Worm (Caenorhabditis elegans) whole organism, L4 larva: Measurements from ENCODE around the gene ZC262.7.

ENCODE experiments used
- D1046.2 ChIP-seq: fragments of 200-800 bp; sonication (Bioruptor generic); IDR thresholded peaks from 2 replicates; pipeline ENCODE4 v1.3.6; 2022; ENCODE audit warnings: missing genetic modification characterization, missing compliant biosample characterization
- F44E2.7 ChIP-seq: fragments of 200-800 bp; sonication (Bioruptor generic); IDR thresholded peaks from 2 replicates; pipeline ENCODE4 v2.1.2; 2022; ENCODE audit warnings: missing genetic modification characterization, missing compliant biosample characterization
- T26A8.4 ChIP-seq: fragments of 200-800 bp; sonication (Bioruptor generic); IDR thresholded peaks from 2 replicates; pipeline ENCODE4 v1.3.6; 2022; ENCODE audit warnings: missing genetic modification characterization, missing compliant biosample characterization
- Y5F2A.4 ChIP-seq: fragments of 200-800 bp; sonication (Bioruptor generic); optimal IDR thresholded peaks from 2 replicates; lab custom pipeline; 2018; ENCODE audit warnings: mild to moderate bottlenecking, missing genetic modification characterization, missing compliant biosample characterization
- Y75B8A.6 ChIP-seq: fragments of 200-800 bp; sonication (Bioruptor generic); IDR thresholded peaks from 2 replicates; pipeline ENCODE4 v1.3.6; 2022; ENCODE audit warnings: missing genetic modification reagents, missing genetic modification characterization, missing compliant biosample characterization
- aha-1 ChIP-seq: fragments of 150-350 bp; peaks from one replicate; lab custom pipeline; 2014; ENCODE audit warnings: missing biosample characterization, missing genetic modification characterization
- attf-4 ChIP-seq: sonication (generic microtip); optimal IDR thresholded peaks from 3 replicates; lab custom pipeline; 2017; ENCODE audit warnings: missing biosample characterization, missing genetic modification characterization
- ceh-20 ChIP-seq: fragments of 200-800 bp; sonication (Bioruptor generic); IDR thresholded peaks from 2 replicates; pipeline ENCODE4 v1.3.6; 2022; ENCODE audit warnings: missing genetic modification reagents, missing genetic modification characterization, missing compliant biosample characterization
- ceh-28 ChIP-seq: fragments of 150-350 bp; optimal IDR thresholded peaks from 2 replicates; lab custom pipeline; 2014; ENCODE audit warnings: missing biosample characterization, missing genetic modification reagents, missing genetic modification characterization
- ceh-32 ChIP-seq: sonication (generic microtip); optimal IDR thresholded peaks from 2 replicates; lab custom pipeline; 2016; ENCODE audit warnings: mild to moderate bottlenecking, missing genetic modification characterization, missing compliant biosample characterization; ENCODE audit not compliant: poor library complexity
- ctbp-1 ChIP-seq: fragments of 200-800 bp; sonication (Bioruptor generic); IDR thresholded peaks from 2 replicates; pipeline ENCODE4 v1.3.6; 2022; ENCODE audit warnings: missing genetic modification reagents, missing genetic modification characterization, missing compliant biosample characterization
- daf-19 ChIP-seq: fragments of 200-800 bp; sonication (Bioruptor generic); conservative IDR thresholded peaks from 2 replicates; pipeline ENCODE4 v1.3.6; 2022; ENCODE audit warnings: missing genetic modification characterization, missing compliant biosample characterization
- daf-8 ChIP-seq: fragments of 200-800 bp; sonication (Bioruptor generic); IDR thresholded peaks from 2 replicates; pipeline ENCODE4 v1.3.6; 2022; ENCODE audit warnings: missing genetic modification characterization, missing compliant biosample characterization
- dmd-6 ChIP-seq: fragments of 200-800 bp; sonication (Bioruptor generic); IDR thresholded peaks from 2 replicates; pipeline ENCODE4 v1.3.6; 2022; ENCODE audit warnings: missing genetic modification reagents, missing genetic modification characterization, missing compliant biosample characterization
- dmd-9 ChIP-seq: fragments of 200-800 bp; sonication (Bioruptor generic); IDR thresholded peaks from 2 replicates; pipeline ENCODE4 v1.3.6; 2022; ENCODE audit warnings: missing genetic modification reagents, missing genetic modification characterization, missing compliant biosample characterization
- dve-1 ChIP-seq: sonication (generic microtip); optimal IDR thresholded peaks from 2 replicates; lab custom pipeline; 2017; ENCODE audit warnings: antibody characterized with exemption, mild to moderate bottlenecking, missing genetic modification characterization, missing compliant biosample characterization; ENCODE audit not compliant: insufficient read depth
- egl-43 ChIP-seq: fragments of 200-800 bp; sonication (Bioruptor generic); IDR thresholded peaks from 2 replicates; pipeline ENCODE4 v1.3.6; 2022; ENCODE audit warnings: missing genetic modification reagents, missing genetic modification characterization, missing compliant biosample characterization
- fos-1 ChIP-seq: fragments of 150-350 bp; optimal IDR thresholded peaks from 2 replicates; lab custom pipeline; 2014; ENCODE audit warnings: missing biosample characterization, missing genetic modification characterization
- hif-1 ChIP-seq, 2 experiments: sonication (generic microtip); optimal IDR thresholded peaks; 2 replicates each; lab custom pipeline; 2016 to 2017; ENCODE audit warnings: missing compliant biosample characterization in 2 of 2, missing genetic modification characterization in 2 of 2, missing genetic modification reagents in 2 of 2, missing genotype in 2 of 2, mild to moderate bottlenecking in 1 of 2
- hlh-11 ChIP-seq: fragments of 200-800 bp; sonication (Bioruptor generic); optimal IDR thresholded peaks from 2 replicates; lab custom pipeline; 2018; ENCODE audit warnings: mild to moderate bottlenecking, missing genetic modification characterization, missing compliant biosample characterization
- hlh-30 ChIP-seq: sonication (generic microtip); optimal IDR thresholded peaks from 2 replicates; lab custom pipeline; 2017; ENCODE audit warnings: antibody characterized with exemption, mild to moderate bottlenecking, missing genetic modification characterization, missing compliant biosample characterization; ENCODE audit not compliant: insufficient read depth
- hmg-1.1 ChIP-seq: fragments of 200-800 bp; sonication (Bioruptor generic); IDR thresholded peaks from 2 replicates; pipeline ENCODE4 v1.3.6; 2022; ENCODE audit warnings: missing genetic modification reagents, missing genetic modification characterization, missing compliant biosample characterization
- lin-13 ChIP-seq: fragments of 150-350 bp; optimal IDR thresholded peaks from 2 replicates; lab custom pipeline; 2014; ENCODE audit warnings: missing biosample characterization, missing genetic modification reagents, missing genetic modification characterization
- lin-15B ChIP-seq: fragments of 150-350 bp; sonication (generic microtip); optimal IDR thresholded peaks from 3 replicates; lab custom pipeline; 2014; ENCODE audit warnings: missing biosample characterization, missing genetic modification characterization
- lin-29 ChIP-seq: fragments of 200-800 bp; sonication (Bioruptor generic); IDR thresholded peaks from 2 replicates; pipeline ENCODE4 v1.3.6; 2022; ENCODE audit warnings: missing genetic modification reagents, missing genetic modification characterization, missing compliant biosample characterization
- lin-38 ChIP-seq: fragments of 200-800 bp; sonication (Bioruptor generic); IDR thresholded peaks from 2 replicates; pipeline ENCODE4 v1.3.6; 2022; ENCODE audit warnings: missing genetic modification reagents, missing genetic modification characterization, missing compliant biosample characterization
- lsy-2 ChIP-seq, 2 experiments: fragments of 150-350 bp in 1 of 2; sonication (generic microtip) in 1 of 2; optimal IDR thresholded peaks; 2 replicates each; lab custom pipeline; 2014 to 2017; ENCODE audit warnings: missing biosample characterization in 2 of 2, missing genetic modification characterization in 2 of 2
- madf-9 ChIP-seq: fragments of 200-800 bp; sonication (Bioruptor generic); conservative IDR thresholded peaks from 2 replicates; pipeline ENCODE4 v1.3.6; 2022; ENCODE audit warnings: missing genetic modification reagents, missing genetic modification characterization, missing compliant biosample characterization
- mdl-1 ChIP-seq, 2 experiments: fragments of 150-350 bp in 1 of 2; sonication (generic microtip) in 1 of 2; optimal IDR thresholded peaks; 2 replicates each; lab custom pipeline; 2014 to 2017; ENCODE audit warnings: missing biosample characterization in 2 of 2, missing genetic modification characterization in 2 of 2
- mdt-29 ChIP-seq: fragments of 200-800 bp; sonication (Bioruptor generic); IDR thresholded peaks from 2 replicates; pipeline ENCODE4 v1.3.6; 2022; ENCODE audit warnings: missing genetic modification reagents, missing genetic modification characterization, missing compliant biosample characterization
- mxl-2 ChIP-seq: fragments of 200-800 bp; sonication (Bioruptor generic); conservative IDR thresholded peaks from 2 replicates; pipeline ENCODE4 v1.3.6; 2022; ENCODE audit warnings: missing genetic modification reagents, missing genetic modification characterization, missing compliant biosample characterization
- mxl-3 ChIP-seq: fragments of 200-800 bp; sonication (Bioruptor generic); optimal IDR thresholded peaks from 2 replicates; lab custom pipeline; 2018; ENCODE audit warnings: mild to moderate bottlenecking, missing genetic modification characterization, missing compliant biosample characterization
- nhr-10 ChIP-seq: fragments of 150-350 bp; optimal IDR thresholded peaks from 2 replicates; lab custom pipeline; 2014; ENCODE audit warnings: missing biosample characterization, missing genetic modification characterization
- nhr-11 ChIP-seq: fragments of 150-350 bp; optimal IDR thresholded peaks from 2 replicates; lab custom pipeline; 2014; ENCODE audit warnings: missing biosample characterization, missing genetic modification characterization
- nhr-25 ChIP-seq: sonication (generic microtip); optimal IDR thresholded peaks from 2 replicates; lab custom pipeline; 2017; ENCODE audit warnings: missing genetic modification characterization, mild to moderate bottlenecking, missing compliant biosample characterization, antibody characterized with exemption, moderate library complexity, borderline replicate concordance; ENCODE audit not compliant: insufficient read depth
- nhr-28 ChIP-seq: fragments of 150-350 bp; optimal IDR thresholded peaks from 2 replicates; lab custom pipeline; 2014; ENCODE audit warnings: missing biosample characterization, missing genetic modification characterization
- nhr-48 ChIP-seq: sonication (generic microtip); optimal IDR thresholded peaks from 2 replicates; lab custom pipeline; 2016; ENCODE audit warnings: mild to moderate bottlenecking, missing genetic modification characterization, missing compliant biosample characterization
- nhr-6 ChIP-seq: fragments of 150-350 bp; optimal IDR thresholded peaks from 2 replicates; lab custom pipeline; 2014; ENCODE audit warnings: missing biosample characterization, missing genetic modification characterization
- pha-4 ChIP-seq, 2 experiments: fragments of 150-350 bp in 1 of 2; fragments of 200-800 bp in 1 of 2; sonication (Bioruptor generic) in 1 of 2; IDR thresholded peaks in 1 of 2; optimal IDR thresholded peaks in 1 of 2; 2 replicates each; pipeline versions ENCODE4 v1.3.6 to Lab custom; 2014 to 2022; ENCODE audit warnings: missing genetic modification characterization in 2 of 2, missing genetic modification reagents in 2 of 2, missing biosample characterization in 1 of 2, missing compliant biosample characterization in 1 of 2
- rbr-2 ChIP-seq: sonication (generic microtip); optimal IDR thresholded peaks from 2 replicates; lab custom pipeline; 2016; ENCODE audit warnings: missing genotype, missing genetic modification characterization, missing compliant biosample characterization
- saeg-2 ChIP-seq: fragments of 200-800 bp; sonication (Bioruptor generic); IDR thresholded peaks from 2 replicates; pipeline ENCODE4 v1.3.6; 2022; ENCODE audit warnings: missing genetic modification reagents, missing genetic modification characterization, missing compliant biosample characterization
- spr-1 ChIP-seq: sonication (generic microtip); optimal IDR thresholded peaks from 2 replicates; lab custom pipeline; 2016; ENCODE audit warnings: mild to moderate bottlenecking, missing genetic modification characterization, missing compliant biosample characterization
- tag-97 ChIP-seq: fragments of 200-800 bp; sonication (Bioruptor generic); IDR thresholded peaks from 2 replicates; pipeline ENCODE4 v1.3.6; 2022; ENCODE audit warnings: missing genetic modification characterization, missing compliant biosample characterization
- tra-1 ChIP-seq: fragments of 200-800 bp; sonication (Bioruptor generic); IDR thresholded peaks from 2 replicates; pipeline ENCODE4 v1.3.6; 2022; ENCODE audit warnings: missing genetic modification reagents, missing genetic modification characterization, missing compliant biosample characterization
- unc-39 ChIP-seq: sonication (generic microtip); optimal IDR thresholded peaks from 2 replicates; lab custom pipeline; 2017; ENCODE audit warnings: missing biosample characterization, missing genetic modification characterization
- unc-62 ChIP-seq, 3 experiments: fragments of 150-350 bp in 1 of 3; sonication (generic microtip); optimal IDR thresholded peaks in 2 of 3; peaks in 1 of 3; 1 replicate in 1 of 3; 2 replicates in 2 of 3; lab custom pipeline; 2014 to 2017; ENCODE audit warnings: missing biosample characterization in 3 of 3, missing genetic modification characterization in 3 of 3, missing genetic modification reagents in 3 of 3, missing genotype in 1 of 3
- vab-7 ChIP-seq: fragments of 200-800 bp; sonication (Bioruptor generic); IDR thresholded peaks from 2 replicates; pipeline ENCODE4 v1.3.6; 2022; ENCODE audit warnings: missing genetic modification reagents, missing genetic modification characterization, missing compliant biosample characterization
- zip-11 ChIP-seq: fragments of 200-800 bp; sonication (Bioruptor generic); IDR thresholded peaks from 2 replicates; pipeline ENCODE4 v1.3.6; 2022; ENCODE audit warnings: missing genetic modification characterization, missing compliant biosample characterization
- zip-2 ChIP-seq: fragments of 150-350 bp; optimal IDR thresholded peaks from 2 replicates; lab custom pipeline; 2014; ENCODE audit warnings: missing biosample characterization, missing genetic modification characterization

ZC262.7 gene

DNA sequence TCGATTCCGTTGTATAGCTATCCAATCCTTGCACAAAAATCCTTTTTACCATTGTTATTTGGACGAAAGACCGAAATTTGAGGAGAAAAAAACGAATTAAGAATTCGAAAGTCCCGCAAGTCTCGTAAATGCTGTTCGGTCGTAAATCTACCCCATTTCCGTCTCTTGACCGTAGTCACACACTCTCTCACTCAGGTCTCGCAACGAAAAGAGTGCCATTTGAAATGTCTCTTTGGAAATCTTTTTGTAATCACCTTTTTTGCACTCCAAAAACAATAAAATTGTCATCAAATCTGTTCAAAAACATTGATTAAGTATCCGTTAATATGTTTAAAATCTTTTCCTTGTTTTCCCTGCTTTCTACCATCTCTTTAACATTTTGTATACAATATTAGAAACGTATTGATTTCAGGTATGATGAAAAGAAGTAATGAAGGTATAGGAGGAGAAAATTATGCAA is 14.1 kb upstream of the ZC262.7 start, which contains the start of the genes R05D3.8 and rfp-1 (continued):
- TF ChIP-seq F44E2.7 (GFP tag; lab: Robert Waterston, UW) (no peak), vab-7 (GFP tag; lab: Robert Waterston, UW) (no peak), mxl-3 (GFP tag; lab: Kevin White, UChicago) (peak; percentile 25), Y75B8A.6 (no peak), nhr-10 (tag; lab: Kevin White, UChicago) (no peak), tag-97 (no peak), ceh-32 (tag; lab: Kevin White, UChicago) (no peak), Y5F2A.4 (GFP tag; lab: Kevin White, UChicago) (no peak), hlh-11 (tag; lab: Kevin White, UChicago) (peak; percentile 60), spr-1 (tag; lab: Kevin White, UChicago) (no peak), unc-39 (tag; lab: Kevin White, UChicago) (no peak), daf-8 (GFP tag; lab: Robert Waterston, UW) (no peak), zip-11 (GFP tag; lab: Robert Waterston, UW) (no peak), egl-43 (GFP tag; lab: Robert Waterston, UW) (no peak), mdl-1 (tag; optimal IDR thresholded peaks at IDR 0.05; lab: Kevin White, UChicago) (peak in 1 of 2 experiments; percentile 28), D1046.2 (GFP tag; lab: Robert Waterston, UW) (no peak), rbr-2 (peak; percentile 43), ceh-20 (GFP tag; lab: Robert Waterston, UW) (no peak; the same call in 1 of the 2 replicates), saeg-2 (GFP tag; lab: Robert Waterston, UW) (no peak), lin-13 (GFP tag; lab: Kevin White, UChicago) (peak; percentile 88), ctbp-1 (GFP tag; lab: Robert Waterston, UW) (no peak), madf-9 (GFP tag; lab: Robert Waterston, UW) (no peak), nhr-11 (tag; lab: Kevin White, UChicago) (peak; percentile 89), nhr-28 (tag; lab: Kevin White, UChicago) (peak; percentile 85), ceh-28 (tag; lab: Kevin White, UChicago) (no peak), unc-62 (GFP tag; optimal IDR thresholded peaks at IDR 0.05 in 1 of 2; lab: Kevin White, UChicago) (peak in 1 of 2 experiments; percentile 99), unc-62 (tag; optimal IDR thresholded peaks at IDR 0.05; lab: Kevin White, UChicago) (no peak), lsy-2 (tag; optimal IDR thresholded peaks at IDR 0.05; lab: Kevin White, UChicago) (peak; percentile 97 to 99), pha-4 (GFP tag; IDR thresholded peaks at IDR 0.05; lab: Robert Waterston, UW) (no peak), pha-4 (tag; optimal IDR thresholded peaks at IDR 0.05; lab: Kevin White, UChicago) (peak; percentile 83), nhr-48 (no peak), T26A8.4 (GFP tag; lab: Robert Waterston, UW) (peak; percentile 45; the same call in 1 of the 2 replicates), fos-1 (tag; lab: Kevin White, UChicago) (no peak), lin-29 (no peak), mxl-2 (GFP tag; lab: Robert Waterston, UW) (no peak), hlh-30 (tag; lab: Kevin White, UChicago) (peak; percentile 84), lin-15B (peak; percentile 49), dmd-9 (GFP tag; lab: Robert Waterston, UW) (no peak)
- TF ChIP-seq, all 104 proteins: peak for 36

DNA sequence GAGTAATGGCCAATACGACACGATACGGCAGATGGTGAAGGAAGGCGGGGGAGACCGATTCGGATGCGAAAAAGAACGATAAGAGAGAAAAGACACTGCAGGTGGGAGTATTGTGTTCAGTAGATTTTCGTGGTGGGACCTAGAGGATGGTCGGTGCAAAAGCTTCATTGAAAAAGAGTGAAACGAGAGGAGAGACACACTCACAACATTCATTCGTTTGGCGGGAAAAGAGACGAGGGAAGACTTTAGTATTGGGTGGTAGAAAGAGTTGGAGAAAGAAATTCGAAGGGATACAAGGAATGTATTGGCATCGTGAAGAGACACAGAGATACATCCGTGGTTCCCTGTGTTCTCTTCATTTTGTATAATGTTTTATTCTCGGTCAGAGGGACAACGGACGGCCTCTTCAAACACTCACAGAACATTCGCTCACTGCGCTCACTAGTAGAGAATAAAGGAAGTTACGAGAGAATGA is 12.3 kb upstream of the ZC262.7 start:
- TF ChIP-seq dmd-6 (peak; percentile 53; the same call in 1 of the 2 replicates), attf-4 (tag; lab: Kevin White, UChicago) (no peak), hmg-1.1 (peak; percentile 84), aha-1 (tag; lab: Kevin White, UChicago) (peak; percentile 86), daf-19 (no peak), zip-2 (tag; lab: Kevin White, UChicago) (no peak), dve-1 (tag; lab: Kevin White, UChicago) (peak; percentile 83), nhr-11 (tag; lab: Kevin White, UChicago) (peak; percentile 86), mdt-29 (no peak), mxl-2 (GFP tag; lab: Robert Waterston, UW) (no peak), lin-38 (GFP tag; lab: Robert Waterston, UW) (peak; percentile 68), tra-1 (0 out of 2 replicates have a peak, but pooled peaks have one; percentile 17), nhr-6 (tag; lab: Kevin White, UChicago) (peak; percentile 64), nhr-25 (peak; percentile 59), hif-1 (tag; optimal IDR thresholded peaks at IDR 0.05; lab: Kevin White, UChicago) (peak in 1 of 2 experiments; percentile 49), mdl-1 (tag; optimal IDR thresholded peaks at IDR 0.05; lab: Kevin White, UChicago) (peak in 1 of 2 experiments; percentile 58), nhr-28 (tag; lab: Kevin White, UChicago) (peak; percentile 66)
